Fruit fly (Drosophila melanogaster) Kc167 (cell line): Measurements from ENCODE around the gene lds.

Experiments used
- Myc ChIP-seq: fragments of >200 bp; optimal IDR thresholded peaks from 2 replicates; lab custom pipeline; 2017; ENCODE audit warnings: missing external identifiers
- Sin3A ChIP-seq: fragments of >200 bp; optimal IDR thresholded peaks from 2 replicates; lab custom pipeline; 2018; ENCODE audit warnings: missing external identifiers
- h ChIP-seq: fragments of >200 bp; optimal IDR thresholded peaks from 3 replicates; lab custom pipeline; 2018; ENCODE audit warnings: missing external identifiers
- insv ChIP-seq: fragments of >200 bp; optimal IDR thresholded peaks from 3 replicates; lab custom pipeline; 2018; ENCODE audit warnings: missing external identifiers
- psq ChIP-seq: fragments of >200 bp; optimal IDR thresholded peaks from 2 replicates; lab custom pipeline; 2017; ENCODE audit warnings: missing external identifiers
- ttk ChIP-seq: sonication (Bioruptor generic); optimal IDR thresholded peaks from 2 replicates; lab custom pipeline; 2017; ENCODE audit warnings: missing external identifiers

Gene lds

DNA sequence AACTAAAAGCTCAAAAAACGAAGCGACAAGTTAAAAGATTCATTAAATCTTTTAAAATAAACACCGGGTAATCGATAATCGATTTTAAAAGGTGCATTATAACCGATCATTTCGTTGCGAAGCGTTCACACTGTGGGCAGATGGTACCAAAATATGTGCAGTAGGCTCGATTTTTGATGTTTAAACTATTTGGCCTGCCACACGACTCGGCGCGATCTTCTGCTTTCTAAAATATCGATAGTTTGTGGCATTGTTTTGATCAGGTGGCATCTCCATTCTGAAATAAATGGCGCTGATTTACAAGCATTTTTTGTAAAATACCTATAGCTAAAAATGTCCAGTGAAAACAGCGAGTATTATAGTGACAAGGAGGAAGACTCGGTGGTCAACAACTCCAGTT is at the start of gene lds, which contains the start of gene CG10445:
lds (plus strand) TSS at position 236 of the 400 bp plus-strand sequence.
CG10445 (minus strand) TSS at position 104 of the 400 bp plus-strand sequence.
- TF ChIP-seq Myc (no peak), insv (lab: Kevin White, UChicago) (no peak), Sin3A (lab: Kevin White, UChicago) (no peak), ttk (lab: Kevin White, UChicago) (no peak), h (no peak)

DNA sequence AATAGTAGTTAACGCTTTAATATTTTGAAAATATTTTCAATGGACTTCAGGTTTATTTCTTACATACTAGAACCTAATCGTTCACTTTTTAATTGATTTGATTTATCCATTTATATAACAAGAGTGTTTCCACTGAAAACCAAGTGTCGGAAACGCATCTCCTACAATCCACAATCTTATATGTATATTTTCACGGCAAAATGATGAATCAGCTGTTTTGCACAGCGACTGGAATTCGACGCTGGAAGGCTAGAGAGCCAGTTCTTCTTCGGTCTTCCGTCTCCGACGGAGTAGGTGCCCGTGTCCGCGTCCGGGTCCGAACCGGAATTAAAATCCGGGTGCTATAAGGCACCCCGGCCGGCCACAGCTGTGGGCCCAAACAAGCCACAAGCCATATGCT is 35.8 kb upstream of the lds start:
- TF ChIP-seq Sin3A (lab: Kevin White, UChicago) (no peak), psq (lab: Kevin White, UChicago) (no peak), ttk (lab: Kevin White, UChicago) (no peak), insv (lab: Kevin White, UChicago) (no peak), h (no peak), Myc (no peak)

DNA sequence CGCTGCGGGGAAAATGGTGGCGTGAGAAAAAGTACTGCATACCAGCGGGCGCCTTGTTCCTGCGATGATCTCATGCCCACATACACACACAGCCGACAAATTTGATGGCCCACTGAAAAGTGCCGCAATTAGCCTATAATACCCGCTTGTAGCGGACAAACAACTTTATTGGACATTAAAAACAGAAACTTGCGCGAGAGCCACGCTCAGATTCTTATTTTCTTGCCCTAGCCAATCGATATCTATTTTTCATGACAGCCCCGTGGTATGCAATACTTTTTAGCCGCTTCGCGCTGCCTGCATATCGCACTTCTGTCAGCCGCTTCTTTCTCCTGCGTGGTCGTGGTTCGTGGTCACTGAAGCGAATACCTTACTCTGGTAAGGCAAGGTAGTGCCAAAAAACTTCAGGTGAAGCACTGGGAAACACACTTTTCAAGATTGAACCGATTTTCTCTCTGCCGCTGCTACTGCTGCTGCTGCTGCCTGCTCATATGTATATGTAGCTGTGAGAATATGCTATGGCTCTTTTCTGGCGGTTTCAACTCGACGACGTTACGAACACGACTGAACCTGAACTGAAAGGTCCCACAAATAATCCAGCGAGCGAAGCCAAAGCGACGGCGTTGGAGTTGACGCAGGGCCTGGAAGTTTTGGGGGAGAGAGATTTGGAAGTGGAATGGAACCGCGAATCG is 33.9 kb upstream of the lds start, which contains the start of gene CG17816:
CG17816 (minus strand) TSS at position 567 of the 692 bp plus-strand sequence.
- TF ChIP-seq Myc (no peak), Sin3A (lab: Kevin White, UChicago) (no peak), ttk (lab: Kevin White, UChicago) (no peak), insv (lab: Kevin White, UChicago) (no peak), psq (lab: Kevin White, UChicago) (no peak), h (no peak)

DNA sequence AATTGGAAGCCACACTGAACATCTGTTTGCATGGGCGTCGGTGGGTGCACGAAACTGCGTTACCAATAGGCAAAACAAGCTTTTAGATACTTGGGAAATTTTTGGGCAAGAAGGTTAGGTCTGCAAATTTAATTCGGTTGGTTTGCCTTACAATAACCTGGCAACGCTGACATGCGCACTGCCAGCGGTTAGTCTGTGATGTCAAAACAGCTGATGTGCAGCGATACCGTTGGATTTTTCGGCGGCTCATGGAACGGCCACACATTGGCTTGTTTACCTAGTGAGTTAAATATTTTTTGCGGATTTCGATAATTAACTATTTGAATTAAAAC is 33.4 kb upstream of the lds start, which contains the start of gene ArgRS-m:
ArgRS-m (plus strand) TSS at position 187 of the 332 bp plus-strand sequence.
- TF ChIP-seq ttk (lab: Kevin White, UChicago) (no peak), psq (lab: Kevin White, UChicago) (no peak), Sin3A (lab: Kevin White, UChicago) (no peak), h (no peak), insv (lab: Kevin White, UChicago) (no peak), Myc (no peak)

DNA sequence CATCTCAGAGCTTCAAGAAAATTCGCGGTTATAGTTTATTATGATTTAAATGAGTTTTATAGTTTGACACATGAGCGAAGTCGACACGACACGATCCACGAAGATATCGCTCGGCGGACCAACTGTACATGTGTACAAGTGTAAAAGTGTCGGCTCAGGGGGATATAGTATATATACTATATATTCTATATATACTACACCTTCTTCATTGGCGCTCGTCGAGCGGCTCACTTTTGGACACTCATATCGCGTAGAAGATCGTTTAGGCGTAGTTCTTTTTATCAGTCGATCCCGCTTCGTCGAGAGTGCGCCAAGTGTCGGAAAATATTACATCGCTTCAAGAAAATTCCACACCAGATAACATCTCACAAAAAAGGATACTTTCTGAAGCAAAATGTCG is 29.2 kb upstream of the lds start, which contains the start of gene wtrw:
wtrw (plus strand) TSS at position 301 of the 400 bp plus-strand sequence.
- TF ChIP-seq insv (lab: Kevin White, UChicago) (no peak), psq (lab: Kevin White, UChicago) (no peak), Sin3A (lab: Kevin White, UChicago) (no peak), Myc (no peak), ttk (lab: Kevin White, UChicago) (no peak), h (no peak)

DNA sequence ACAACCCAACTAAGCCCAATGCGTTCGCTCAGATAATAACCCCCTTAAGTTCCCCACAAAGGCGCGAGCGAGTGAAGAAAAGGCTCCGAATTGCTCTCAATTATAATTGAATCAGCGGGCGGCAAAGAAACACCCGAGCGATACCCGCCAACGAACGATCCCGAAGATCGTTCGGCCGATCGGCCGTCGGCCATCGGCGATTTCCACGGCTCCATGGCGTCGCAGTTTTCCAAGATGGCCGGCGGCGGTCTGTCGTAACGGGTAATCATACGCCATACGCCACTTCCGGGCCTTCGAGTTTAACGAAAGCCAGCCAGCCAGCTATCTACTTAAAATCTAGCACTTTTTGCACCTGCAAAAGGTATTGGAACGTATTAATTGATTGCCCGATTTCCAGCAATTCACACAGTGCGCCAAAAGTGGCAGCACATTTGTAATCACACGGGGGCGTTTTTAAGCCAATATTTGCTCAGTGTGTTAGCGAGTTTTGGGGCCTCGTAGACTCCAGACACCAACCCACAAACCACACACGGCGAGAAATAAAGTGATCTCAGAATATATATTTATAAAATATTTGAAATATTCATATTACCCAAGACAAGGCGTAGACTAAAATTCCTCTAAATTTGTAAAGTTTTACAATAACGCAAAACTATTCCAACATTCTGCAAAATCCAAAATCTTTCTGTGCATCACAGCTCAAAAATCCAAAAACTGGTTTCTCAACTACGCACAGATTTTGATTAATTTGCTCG is 27.8 kb upstream of the lds start:
- no peak for TF ChIP-seq psq (lab: Kevin White, UChicago)

DNA sequence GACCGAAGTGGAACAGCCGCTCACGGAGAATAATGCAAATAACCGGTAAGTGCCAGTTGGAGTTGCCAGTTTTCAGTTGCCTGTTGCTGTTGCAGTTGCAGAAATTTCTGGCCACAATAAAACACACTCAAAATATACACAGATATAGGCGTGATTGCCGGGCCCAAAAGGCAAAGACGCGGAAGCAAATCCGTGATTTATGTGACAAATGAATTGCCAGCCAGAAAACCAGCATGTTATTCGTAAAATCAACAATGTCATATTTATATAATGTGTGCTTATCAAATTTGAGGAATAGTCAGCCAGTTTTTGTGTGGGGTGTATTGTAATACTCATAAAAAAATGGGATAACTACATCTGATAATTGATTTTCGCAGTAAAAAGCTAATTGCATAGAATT is 25.6 kb upstream of the lds start:
- no peak for TF ChIP-seq ttk (lab: Kevin White, UChicago)
- no peak for TF ChIP-seq insv (lab: Kevin White, UChicago)
- TF ChIP-seq Sin3A (lab: Kevin White, UChicago), result no peak
- TF ChIP-seq Myc, result no peak
- TF ChIP-seq h, result no peak
- TF ChIP-seq psq (lab: Kevin White, UChicago), result no peak

DNA sequence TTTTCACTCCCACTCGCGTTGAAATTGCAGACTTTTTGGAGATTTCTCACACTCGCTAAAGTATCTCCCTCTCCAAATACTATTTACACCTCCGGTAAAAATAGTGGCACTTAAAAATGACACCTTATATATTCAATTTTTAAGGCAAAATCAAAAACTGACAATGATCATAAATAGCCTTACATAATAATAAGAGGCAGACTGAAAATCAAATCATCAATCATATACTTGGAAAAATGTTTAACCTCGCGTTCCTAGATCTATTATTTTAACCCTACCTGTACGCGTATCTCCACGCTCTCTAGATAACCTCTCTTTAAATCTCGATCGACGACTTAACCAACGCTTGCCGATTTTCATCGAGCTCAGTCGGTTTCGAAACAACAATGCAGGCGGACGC is 24.8 kb upstream of the lds start:
- TF ChIP-seq ttk (lab: Kevin White, UChicago), result no peak
- no peak for TF ChIP-seq h
- no peak for TF ChIP-seq psq (lab: Kevin White, UChicago)
- no peak for TF ChIP-seq Sin3A (lab: Kevin White, UChicago)
- no peak for TF ChIP-seq insv (lab: Kevin White, UChicago)
- no peak for TF ChIP-seq Myc

DNA sequence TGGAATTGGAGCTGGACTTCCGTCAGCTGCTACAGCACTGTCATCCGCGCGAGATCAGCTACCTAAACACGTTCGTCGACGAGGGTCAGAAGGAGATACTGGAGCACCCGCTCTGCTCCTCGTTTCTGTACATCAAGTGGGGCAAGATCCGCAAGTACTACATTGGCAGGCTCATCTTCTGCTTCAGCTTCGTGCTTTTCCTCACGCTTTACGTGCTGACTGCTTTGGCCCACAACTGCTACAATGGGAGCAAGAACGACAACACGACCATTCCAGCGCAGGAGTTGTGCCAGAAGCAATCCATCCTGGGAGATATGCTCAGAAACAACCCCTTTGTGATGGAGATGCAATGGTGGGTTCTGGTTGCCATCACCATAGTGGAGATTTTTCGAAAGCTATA is 21.0 kb upstream of the lds start:
- TF ChIP-seq ttk (lab: Kevin White, UChicago), result no peak
- no peak for TF ChIP-seq Sin3A (lab: Kevin White, UChicago)
- TF ChIP-seq psq (lab: Kevin White, UChicago), result no peak
- TF ChIP-seq Myc, result no peak
- no peak for TF ChIP-seq insv (lab: Kevin White, UChicago)
- no peak for TF ChIP-seq h

DNA sequence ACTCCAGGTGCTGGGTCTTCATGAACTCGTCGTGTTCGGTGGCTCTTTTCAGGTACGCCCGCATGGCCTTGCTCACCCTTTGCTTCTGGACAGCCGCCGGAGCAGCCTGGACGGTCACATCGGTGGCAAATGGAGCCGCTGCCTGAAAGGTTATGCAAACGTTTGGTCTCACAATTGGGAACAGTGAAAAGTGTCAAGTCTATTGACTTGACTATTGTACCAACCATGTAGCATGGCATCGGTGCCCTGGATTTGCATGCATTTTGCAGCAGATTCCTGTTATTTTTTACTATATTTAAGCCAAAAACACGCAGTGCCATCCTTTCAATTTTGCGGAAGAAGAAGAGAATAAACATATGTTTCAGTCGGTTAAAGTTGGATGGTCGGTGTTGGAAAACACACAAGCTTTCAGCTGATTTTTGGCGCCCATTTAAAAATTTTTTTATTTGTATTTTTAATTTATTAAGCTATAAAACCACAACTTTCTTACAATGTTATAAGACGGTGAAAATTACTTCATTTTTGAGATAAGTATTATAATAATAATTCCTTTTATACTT is 17.8 kb upstream of the lds start, which contains the start of gene mRpS9:
mRpS9 (minus strand) TSS at position 355 of the 560 bp plus-strand sequence.
- TF ChIP-seq h (no peak), ttk (lab: Kevin White, UChicago) (no peak), Sin3A (lab: Kevin White, UChicago) (no peak), Myc (no peak), insv (lab: Kevin White, UChicago) (no peak), psq (lab: Kevin White, UChicago) (no peak)

DNA sequence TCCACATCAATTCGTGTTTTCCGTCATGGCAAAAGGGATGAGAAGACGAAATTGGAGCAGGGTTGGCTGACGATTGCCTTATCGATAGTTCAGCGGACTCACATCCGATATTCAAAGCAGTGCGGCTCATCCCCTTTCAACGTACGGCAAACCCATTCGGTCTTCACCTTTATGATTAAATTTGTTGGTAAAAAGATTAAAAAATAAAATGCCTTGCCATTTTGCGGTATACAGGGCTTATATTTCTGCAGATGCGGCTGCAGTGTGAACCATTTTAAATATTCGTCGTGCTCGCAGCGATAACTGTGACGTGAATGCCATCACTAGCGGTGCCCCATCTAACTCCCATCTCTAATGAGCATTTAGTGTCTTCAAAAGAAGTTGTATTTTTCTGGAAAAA is 12.9 kb upstream of the lds start, which contains the start of the genes Taf7 and EMC1:
Taf7 (plus strand) TSS at position 23 of the 400 bp plus-strand sequence.
EMC1 (minus strand) TSS at position 53 of the 400 bp plus-strand sequence.
- TF ChIP-seq Myc (no peak), h (no peak), insv (lab: Kevin White, UChicago) (no peak), Sin3A (lab: Kevin White, UChicago) (peak; percentile 57)

DNA sequence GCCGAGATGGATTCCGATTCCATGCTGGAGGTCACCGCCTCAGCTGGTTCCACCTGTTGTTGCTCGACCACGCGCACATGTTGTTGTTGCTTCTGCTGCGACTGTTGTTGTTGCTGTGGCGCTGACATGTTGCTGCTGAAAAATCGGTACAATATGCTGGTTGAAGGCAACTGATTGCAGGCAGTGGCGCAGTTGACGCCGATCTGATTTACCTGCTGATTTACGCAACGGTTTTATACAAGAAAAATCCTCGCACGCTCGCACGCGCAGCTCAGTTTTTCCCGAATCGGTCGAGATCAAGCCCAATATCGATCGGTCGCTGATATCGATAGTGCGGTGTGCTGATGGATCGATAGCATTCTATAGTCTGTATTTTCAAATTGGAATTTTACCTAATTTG is 8.7 kb upstream of the lds start, which contains the start of gene Prat:
Prat (minus strand) TSS at position 298 of the 400 bp plus-strand sequence.
- TF ChIP-seq Myc (no peak), ttk (lab: Kevin White, UChicago) (no peak), h (no peak), Sin3A (lab: Kevin White, UChicago) (no peak), psq (lab: Kevin White, UChicago) (no peak), insv (lab: Kevin White, UChicago) (no peak)
